Fruit fly (Drosophila melanogaster) whole organism, embryonic: ENCODE results near the gene CG33269.

Experiments used
- Aef1 ChIP-seq: fragments of 200-800 bp; sonication (Bioruptor generic); IDR thresholded peaks from 3 replicates; pipeline ENCODE4 v1.3.6; 2022; ENCODE audit warnings: missing biosample characterization, missing genetic modification characterization
- Atf3 ChIP-seq: fragments of 200-800 bp; sonication (Bioruptor generic); optimal IDR thresholded peaks from 3 replicates; lab custom pipeline; 2016; ENCODE audit warnings: missing biosample characterization, missing genetic modification characterization
- CG10462 ChIP-seq: fragments of 200-800 bp; sonication (Bioruptor generic); optimal IDR thresholded peaks from 2 replicates; lab custom pipeline; 2016; ENCODE audit warnings: missing biosample characterization, missing genetic modification characterization
- CG12769 ChIP-seq: fragments of 200-800 bp; sonication (Bioruptor generic); optimal IDR thresholded peaks from 2 replicates; lab custom pipeline; 2019; ENCODE audit warnings: missing biosample characterization, mild to moderate bottlenecking, missing genetic modification characterization, moderate library complexity
- CG14441 ChIP-seq: fragments of 200-800 bp; sonication (Bioruptor generic); IDR thresholded peaks from 2 replicates; pipeline ENCODE4 v1.3.6; 2022; ENCODE audit warnings: missing biosample characterization, missing genetic modification characterization
- CG14667 ChIP-seq: fragments of 200-800 bp; sonication (Bioruptor generic); IDR thresholded peaks from 2 replicates; pipeline ENCODE4 v1.3.6; 2022; ENCODE audit warnings: missing biosample characterization, missing genetic modification characterization
- CG15479 ChIP-seq: fragments of 200-800 bp; sonication (Bioruptor generic); optimal IDR thresholded peaks from 3 replicates; lab custom pipeline; 2019; ENCODE audit warnings: missing biosample characterization, mild to moderate bottlenecking, missing genetic modification characterization, moderate library complexity
- CG18619 ChIP-seq: fragments of 200-800 bp; sonication (Bioruptor generic); optimal IDR thresholded peaks from 3 replicates; lab custom pipeline; 2017; ENCODE audit warnings: missing biosample characterization, mild to moderate bottlenecking, missing genetic modification characterization
- CG30431 ChIP-seq: fragments of 200-800 bp; sonication (Bioruptor generic); optimal IDR thresholded peaks from 2 replicates; lab custom pipeline; 2017; ENCODE audit warnings: missing biosample characterization, missing genetic modification characterization
- CG3995 ChIP-seq: fragments of 200-800 bp; sonication (Bioruptor generic); optimal IDR thresholded peaks from 3 replicates; lab custom pipeline; 2016; ENCODE audit warnings: missing biosample characterization, missing genetic modification characterization
- CG4730 ChIP-seq: fragments of 200-800 bp; sonication (Bioruptor generic); IDR thresholded peaks from 2 replicates; pipeline ENCODE4 v1.3.6; 2022; ENCODE audit warnings: missing biosample characterization, missing genetic modification characterization
- CG4854 ChIP-seq: fragments of 200-800 bp; sonication (Bioruptor generic); optimal IDR thresholded peaks from 2 replicates; lab custom pipeline; 2016; ENCODE audit warnings: missing biosample characterization, missing genetic modification characterization, inconsistent platforms
- CG5953 ChIP-seq: fragments of 200-800 bp; sonication (Bioruptor generic); IDR thresholded peaks from 2 replicates; pipeline ENCODE4 v1.3.6; 2022; ENCODE audit warnings: missing biosample characterization, missing genetic modification characterization
- CG6683 ChIP-seq: fragments of 200-800 bp; sonication (Bioruptor generic); optimal IDR thresholded peaks from 2 replicates; lab custom pipeline; 2017; ENCODE audit warnings: missing biosample characterization, mild to moderate bottlenecking, missing genetic modification characterization, missing genetic modification reagents
- CG6791 ChIP-seq: fragments of 200-800 bp; sonication (Bioruptor generic); IDR thresholded peaks from 3 replicates; pipeline ENCODE4 v1.3.6; 2022; ENCODE audit warnings: missing biosample characterization, missing genetic modification characterization; ENCODE audit not compliant: partially characterized antibody
- CG9797 ChIP-seq: fragments of 200-800 bp; sonication (Bioruptor generic); optimal IDR thresholded peaks from 3 replicates; lab custom pipeline; 2018; ENCODE audit warnings: missing biosample characterization, mild to moderate bottlenecking, missing genetic modification characterization
- Dll ChIP-seq: fragments of 200-800 bp; sonication (Bioruptor generic); IDR thresholded peaks from 4 replicates; pipeline ENCODE4 v1.3.6; 2022; ENCODE audit warnings: missing biosample characterization, missing genetic modification characterization; ENCODE audit not compliant: partially characterized antibody
- E2f1 ChIP-seq: fragments of 200-800 bp; sonication (Bioruptor generic); IDR thresholded peaks from 2 replicates; pipeline ENCODE4 v1.3.6; 2022; ENCODE audit warnings: missing biosample characterization, missing genetic modification characterization
- Eip74EF ChIP-seq, 2 experiments: fragments of 200-800 bp in 1 of 2; fragments of >200 bp in 1 of 2; sonication (Bioruptor generic) in 1 of 2; optimal IDR thresholded peaks; 2 replicates each; lab custom pipeline; 2017 to 2019; ENCODE audit warnings: missing biosample characterization in 2 of 2, missing genetic modification characterization in 2 of 2, mild to moderate bottlenecking in 1 of 2, moderate library complexity in 1 of 2
- Elba2 ChIP-seq: fragments of 200-800 bp; sonication (Bioruptor generic); optimal IDR thresholded peaks from 3 replicates; lab custom pipeline; 2016; ENCODE audit warnings: missing biosample characterization, missing genetic modification characterization
- Ets97D ChIP-seq: fragments of 200-800 bp; sonication (Bioruptor generic); optimal IDR thresholded peaks from 3 replicates; lab custom pipeline; 2016; ENCODE audit warnings: missing biosample characterization, missing genetic modification characterization
- Hmx ChIP-seq: fragments of 200-800 bp; sonication (Bioruptor generic); optimal IDR thresholded peaks from 2 replicates; lab custom pipeline; 2016; ENCODE audit warnings: missing biosample characterization, missing genetic modification characterization
- Mrtf ChIP-seq: fragments of 200-800 bp; sonication (Bioruptor generic); IDR thresholded peaks from 3 replicates; pipeline ENCODE4 v1.3.6; 2022; ENCODE audit warnings: missing biosample characterization, missing genetic modification characterization
- ac ChIP-seq: fragments of 200-800 bp; sonication (Bioruptor generic); optimal IDR thresholded peaks from 3 replicates; lab custom pipeline; 2017; ENCODE audit warnings: missing biosample characterization, mild to moderate bottlenecking, missing genetic modification characterization
- bowl ChIP-seq: fragments of 200-800 bp; sonication (Bioruptor generic); IDR thresholded peaks from 2 replicates; pipeline ENCODE4 v1.3.6; 2022; ENCODE audit warnings: missing biosample characterization, missing genetic modification characterization
- bsh ChIP-seq, 2 experiments: fragments of 200-800 bp; sonication (Bioruptor generic); optimal IDR thresholded peaks; 2 replicates each; lab custom pipeline; 2017 to 2018; ENCODE audit warnings: mild to moderate bottlenecking in 2 of 2, missing biosample characterization in 2 of 2, missing genetic modification characterization in 2 of 2, moderate library complexity in 1 of 2
- btn ChIP-seq: fragments of 200-800 bp; sonication (Bioruptor generic); optimal IDR thresholded peaks from 2 replicates; lab custom pipeline; 2016; ENCODE audit warnings: missing biosample characterization, missing genetic modification characterization
- caup ChIP-seq: fragments of 200-800 bp; sonication (Bioruptor generic); optimal IDR thresholded peaks from 3 replicates; lab custom pipeline; 2017; ENCODE audit warnings: missing biosample characterization, mild to moderate bottlenecking, missing genetic modification characterization, moderate library complexity; ENCODE audit not compliant: severe bottlenecking
- cg ChIP-seq: fragments of 200-800 bp; sonication (Bioruptor generic); optimal IDR thresholded peaks from 3 replicates; lab custom pipeline; 2019; ENCODE audit warnings: missing biosample characterization, mild to moderate bottlenecking, missing genetic modification characterization, moderate library complexity
- ci ChIP-seq: fragments of 200-800 bp; sonication (Bioruptor generic); IDR thresholded peaks from 3 replicates; pipeline ENCODE4 v1.3.6; 2022; ENCODE audit warnings: missing biosample characterization, missing genetic modification characterization
- crol ChIP-seq: fragments of 200-800 bp; sonication (Bioruptor generic); IDR thresholded peaks from 2 replicates; pipeline ENCODE4 v1.3.6; 2022; ENCODE audit warnings: missing biosample characterization, missing genetic modification characterization
- eve ChIP-seq, 2 experiments: fragments of >200 bp; optimal IDR thresholded peaks; 2 replicates each; lab custom pipeline; 2017; ENCODE audit warnings: missing biosample characterization in 2 of 2, missing genetic modification characterization in 2 of 2
- fd96Cb ChIP-seq: fragments of 200-800 bp; sonication (Bioruptor generic); optimal IDR thresholded peaks from 2 replicates; lab custom pipeline; 2018; ENCODE audit warnings: missing biosample characterization, mild to moderate bottlenecking, missing genetic modification characterization, moderate library complexity
- gfzf ChIP-seq: fragments of 200-800 bp; sonication (Bioruptor generic); optimal IDR thresholded peaks from 2 replicates; lab custom pipeline; 2016; ENCODE audit warnings: missing biosample characterization, mild to moderate bottlenecking, missing genetic modification characterization, moderate library complexity
- her ChIP-seq: fragments of 200-800 bp; sonication (Bioruptor generic); optimal IDR thresholded peaks from 2 replicates; lab custom pipeline; 2016; ENCODE audit warnings: missing biosample characterization, missing genetic modification characterization
- insv ChIP-seq, 2 experiments: fragments of 200-800 bp; sonication (Bioruptor generic); optimal IDR thresholded peaks; 3 replicates each; lab custom pipeline; 2016 to 2018; ENCODE audit warnings: missing biosample characterization in 2 of 2, missing genetic modification characterization in 2 of 2
- jing ChIP-seq: fragments of 200-800 bp; sonication (Bioruptor generic); optimal IDR thresholded peaks from 2 replicates; lab custom pipeline; 2018; ENCODE audit warnings: missing biosample characterization, mild to moderate bottlenecking, missing genetic modification characterization
- kay ChIP-seq: fragments of 200-800 bp; sonication (Bioruptor generic); optimal IDR thresholded peaks from 2 replicates; lab custom pipeline; 2016; ENCODE audit warnings: missing biosample characterization, missing genetic modification characterization
- lbe ChIP-seq: fragments of 200-800 bp; sonication (Bioruptor generic); optimal IDR thresholded peaks from 2 replicates; lab custom pipeline; 2016; ENCODE audit warnings: missing biosample characterization, mild to moderate bottlenecking, missing genetic modification characterization
- nmo ChIP-seq: fragments of 200-800 bp; sonication (Bioruptor generic); optimal IDR thresholded peaks from 2 replicates; lab custom pipeline; 2018; ENCODE audit warnings: missing biosample characterization, mild to moderate bottlenecking, missing genetic modification characterization, moderate library complexity
- phol ChIP-seq: fragments of 200-800 bp; sonication (Bioruptor generic); optimal IDR thresholded peaks from 3 replicates; lab custom pipeline; 2018; ENCODE audit warnings: missing biosample characterization, mild to moderate bottlenecking, missing genetic modification characterization, moderate library complexity
- pnt ChIP-seq: fragments of 200-800 bp; sonication (Bioruptor generic); optimal IDR thresholded peaks from 3 replicates; lab custom pipeline; 2016; ENCODE audit warnings: missing biosample characterization, missing genetic modification characterization
- pum ChIP-seq: fragments of 200-800 bp; sonication (Bioruptor generic); optimal IDR thresholded peaks from 2 replicates; lab custom pipeline; 2016; ENCODE audit warnings: missing biosample characterization, missing genetic modification characterization
- run ChIP-seq: fragments of 200-800 bp; sonication (Bioruptor generic); optimal IDR thresholded peaks from 3 replicates; lab custom pipeline; 2018; ENCODE audit warnings: missing biosample characterization, mild to moderate bottlenecking, missing genetic modification characterization
- salm ChIP-seq: fragments of 200-800 bp; sonication (Bioruptor generic); optimal IDR thresholded peaks from 2 replicates; lab custom pipeline; 2018; ENCODE audit warnings: missing biosample characterization, mild to moderate bottlenecking, missing genetic modification characterization
- schlank ChIP-seq: fragments of 200-800 bp; sonication (Bioruptor generic); optimal IDR thresholded peaks from 2 replicates; lab custom pipeline; 2018; ENCODE audit warnings: missing biosample characterization, mild to moderate bottlenecking, missing genetic modification characterization
- shn ChIP-seq: fragments of 200-800 bp; sonication (Bioruptor generic); optimal IDR thresholded peaks from 3 replicates; lab custom pipeline; 2016; ENCODE audit warnings: missing biosample characterization, missing genetic modification characterization
- sqz ChIP-seq: fragments of 200-800 bp; sonication (Bioruptor generic); optimal IDR thresholded peaks from 3 replicates; lab custom pipeline; 2018; ENCODE audit warnings: missing biosample characterization, mild to moderate bottlenecking, missing genetic modification characterization
- stwl ChIP-seq: fragments of 200-800 bp; sonication (Bioruptor generic); optimal IDR thresholded peaks from 3 replicates; lab custom pipeline; 2018; ENCODE audit warnings: missing biosample characterization, mild to moderate bottlenecking, missing genetic modification characterization, moderate library complexity
- tll ChIP-seq, 2 experiments: fragments of 200-800 bp in 1 of 2; fragments of >200 bp in 1 of 2; sonication (Bioruptor generic) in 1 of 2; optimal IDR thresholded peaks; 2 replicates each; lab custom pipeline; 2017 to 2019; ENCODE audit warnings: missing biosample characterization in 2 of 2, missing genetic modification characterization in 2 of 2, mild to moderate bottlenecking in 1 of 2, moderate library complexity in 1 of 2

CG33269 gene

DNA sequence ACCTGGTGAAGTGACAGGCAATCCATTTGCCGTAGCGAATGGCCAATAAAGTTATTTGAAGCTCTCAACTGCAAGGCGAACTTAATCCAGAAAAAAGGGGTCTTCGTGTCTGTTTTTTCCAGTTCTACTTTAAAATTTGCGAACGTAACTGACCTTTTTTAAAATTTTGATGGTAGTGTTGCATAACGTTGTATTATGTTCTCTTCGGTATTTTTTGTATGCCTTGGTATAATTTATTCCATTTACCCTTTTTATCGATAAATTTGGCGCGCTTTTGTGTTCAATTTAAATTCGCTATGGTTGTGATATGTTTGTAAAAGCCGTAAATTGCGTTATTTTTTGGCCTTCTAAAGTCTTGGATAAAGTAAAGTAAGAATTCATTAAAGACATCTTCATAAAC lies 48.7 kb upstream of the CG33269 start (continued):
- TF ChIP-seq btn, result no peak
- no peak for TF ChIP-seq CG15479 (GFP tag; lab: Kevin White, UChicago)
- no peak for TF ChIP-seq bsh (GFP tag; optimal IDR thresholded peaks at IDR 0.05; lab: Kevin White, UChicago)
- TF ChIP-seq shn (GFP tag; lab: Kevin White, UChicago), result no peak
- TF ChIP-seq pum, result no peak
- no peak for TF ChIP-seq Eip74EF (GFP tag; optimal IDR thresholded peaks at IDR 0.05; lab: Kevin White, UChicago)
- no peak for TF ChIP-seq CG12769 (tag; lab: Kevin White, UChicago)
- TF ChIP-seq Aef1 (GFP tag; lab: Robert Waterston, UW), result no peak
- TF ChIP-seq jing (GFP tag; lab: Kevin White, UChicago), result no peak
- TF ChIP-seq Ets97D (GFP tag; lab: Kevin White, UChicago), result peak; percentile 33
- no peak for TF ChIP-seq Hmx
- no peak for TF ChIP-seq caup (GFP tag; lab: Kevin White, UChicago)
- no peak for TF ChIP-seq Atf3 (GFP tag; lab: Kevin White, UChicago)
- no peak for TF ChIP-seq tll (GFP tag; optimal IDR thresholded peaks at IDR 0.05; lab: Kevin White, UChicago)
- TF ChIP-seq CG9797 (GFP tag; lab: Kevin White, UChicago), result peak; percentile 23
- TF ChIP-seq bowl (GFP tag; lab: Robert Waterston, UW), result no peak
- TF ChIP-seq cg (GFP tag; lab: Kevin White, UChicago), result no peak
- TF ChIP-seq lbe, result no peak
- TF ChIP-seq CG6683 (GFP tag; lab: Kevin White, UChicago), result no peak
- TF ChIP-seq CG6791, result no peak
- TF ChIP-seq ac (GFP tag; lab: Kevin White, UChicago), result no peak
- TF ChIP-seq CG4854 (GFP tag; lab: Kevin White, UChicago), result no peak
- TF ChIP-seq sqz, result no peak
- no peak for TF ChIP-seq Elba2 (GFP tag; lab: Kevin White, UChicago)
- no peak for TF ChIP-seq phol (tag; lab: Kevin White, UChicago)
- peak in 1 of 2 experiments; percentile 50 for TF ChIP-seq eve (GFP tag; optimal IDR thresholded peaks at IDR 0.05; lab: Kevin White, UChicago)
- no peak for TF ChIP-seq CG14441 (GFP tag; lab: Robert Waterston, UW)
- TF ChIP-seq stwl (tag; lab: Kevin White, UChicago), result peak; percentile 81
- no peak for TF ChIP-seq CG10462 (GFP tag; lab: Kevin White, UChicago)
- no peak for TF ChIP-seq kay (GFP tag; lab: Kevin White, UChicago)
- TF ChIP-seq fd96Cb (tag; lab: Kevin White, UChicago), result no peak
- no peak for TF ChIP-seq CG18619 (GFP tag; lab: Kevin White, UChicago)
- TF ChIP-seq CG5953, result no peak
- TF ChIP-seq insv (GFP tag; optimal IDR thresholded peaks at IDR 0.05; lab: Kevin White, UChicago), result no peak
- TF ChIP-seq her, result peak; percentile 16
- no peak for TF ChIP-seq nmo (GFP tag; lab: Kevin White, UChicago)
- no peak for TF ChIP-seq pnt
- TF ChIP-seq schlank (tag; lab: Kevin White, UChicago), result no peak
- TF ChIP-seq run (tag; lab: Kevin White, UChicago), result no peak
- TF ChIP-seq CG4730, result no peak
- TF ChIP-seq ci (GFP tag; lab: Robert Waterston, UW), result no peak
- TF ChIP-seq gfzf, result peak; percentile 60
- TF ChIP-seq CG3995 (GFP tag; lab: Kevin White, UChicago), result no peak
- no peak for TF ChIP-seq Mrtf (GFP tag; lab: Robert Waterston, UW)
- no peak for TF ChIP-seq E2f1 (GFP tag; lab: Robert Waterston, UW)
- TF ChIP-seq CG30431, result no peak
- no peak for TF ChIP-seq CG14667 (GFP tag; lab: Robert Waterston, UW)
- no peak for TF ChIP-seq salm (tag; lab: Kevin White, UChicago)
- TF ChIP-seq crol (GFP tag; lab: Robert Waterston, UW), result no peak
- TF ChIP-seq Dll (GFP tag; lab: Robert Waterston, UW), result peak; percentile 32; the same call in 1 of the 4 replicates
- TF ChIP-seq, all 482 proteins: peak for 26
